Worm (Caenorhabditis elegans): ENCODE data around the gene T20D4.10.

- TF ChIP-seq hnd-1 (tag; optimal IDR thresholded peaks at IDR 0.05), result no peak
- no peak for TF ChIP-seq ceh-36 (tag; optimal IDR thresholded peaks at IDR 0.05)
- TF ChIP-seq aly-1 (tag; optimal IDR thresholded peaks at IDR 0.05), result no peak
- no peak for TF ChIP-seq ama-1 (optimal IDR thresholded peaks at IDR 0.05)
- no peak for TF ChIP-seq scrt-1 (GFP tag; IDR thresholded peaks at IDR 0.05)
- TF ChIP-seq hmg-4 (GFP tag; optimal IDR thresholded peaks at IDR 0.05), result no peak
- TF ChIP-seq tbx-11 (GFP tag; IDR thresholded peaks at IDR 0.05), result no peak
- no peak for TF ChIP-seq F13C5.2 (tag; optimal IDR thresholded peaks at IDR 0.05)
- TF ChIP-seq tbx-37 (GFP tag; conservative IDR thresholded peaks at IDR 0.05), result no peak
- no peak for TF ChIP-seq tra-4 (tag; optimal IDR thresholded peaks at IDR 0.05)
- TF ChIP-seq flt-1 (GFP tag; IDR thresholded peaks at IDR 0.05), result no peak
- TF ChIP-seq ceh-13 (GFP tag; optimal IDR thresholded peaks at IDR 0.05), result no peak
These were observed 9.0 kb upstream of the T20D4.10 start for ce11 chrV:3391005-3391404.
